Fruit fly (Drosophila melanogaster): ENCODE measurements around the gene plh.

The plh gene

dm6 chr3R:4980069-4980797 is 30.6 kb downstream of the plh start (continued):
- TF ChIP-seq CG15479 (GFP tag; optimal IDR thresholded peaks at IDR 0.05) (peak; percentile 8), nau (GFP tag; optimal IDR thresholded peaks at IDR 0.05) (no peak), D19A (tag; optimal IDR thresholded peaks at IDR 0.05) (peak; percentile 46), gcm (GFP tag; optimal IDR thresholded peaks at IDR 0.05) (peak; percentile 59), oc (tag; optimal IDR thresholded peaks at IDR 0.05) (peak; percentile 95), Bdp1 (GFP tag; optimal IDR thresholded peaks at IDR 0.05) (no peak), croc (GFP tag; conservative IDR thresholded peaks at IDR 0.05) (no peak), gsb-n (tag; optimal IDR thresholded peaks at IDR 0.05) (peak; percentile 62), pzg (GFP tag; optimal IDR thresholded peaks at IDR 0.05) (no peak)

DNA sequence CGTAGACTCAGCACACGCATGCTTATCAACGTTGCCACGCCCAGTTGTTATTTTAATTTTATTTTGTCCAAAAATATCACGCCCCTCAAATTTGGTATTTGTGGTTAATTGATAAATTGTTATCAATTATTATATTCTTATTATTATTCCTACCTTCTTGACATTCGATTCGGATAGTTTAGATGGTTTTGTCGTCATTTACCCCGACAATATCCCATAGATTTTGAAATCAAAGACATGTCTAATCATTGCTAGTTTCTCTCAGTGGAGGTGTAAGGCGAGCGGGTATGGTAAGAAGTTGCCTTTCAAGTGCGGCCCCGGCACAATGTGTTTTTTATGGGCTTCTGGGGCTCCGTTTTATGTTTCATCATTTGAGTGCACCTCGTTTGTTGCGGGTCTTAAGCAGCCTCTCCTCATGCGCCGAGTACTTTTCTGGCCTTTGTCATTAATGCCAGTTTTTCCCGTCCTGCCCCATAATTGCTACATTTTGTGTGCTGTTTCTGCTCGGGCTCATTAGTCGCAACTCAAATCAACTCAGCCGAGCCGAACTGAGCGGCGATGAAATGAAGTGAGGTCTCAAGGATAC is 31.6 kb downstream of the plh start:
- TF ChIP-seq CG7556 (GFP tag; optimal IDR thresholded peaks at IDR 0.05) (peak; percentile 5), Meics (GFP tag; optimal IDR thresholded peaks at IDR 0.05) (peak; percentile 15), dmrt99B (tag; optimal IDR thresholded peaks at IDR 0.05) (peak; percentile 6), CG3065 (GFP tag; optimal IDR thresholded peaks at IDR 0.05) (peak; percentile 39), CG15073 (GFP tag; optimal IDR thresholded peaks at IDR 0.05) (no peak), CG12391 (tag; optimal IDR thresholded peaks at IDR 0.05) (peak; percentile 31), gcm (GFP tag; optimal IDR thresholded peaks at IDR 0.05) (peak; percentile 33), twi (tag; optimal IDR thresholded peaks at IDR 0.05) (peak; percentile 81), Ptx1 (GFP tag; IDR thresholded peaks at IDR 0.05) (0 out of 2 replicates have a peak, but pooled peaks have one; percentile 15), D (optimal IDR thresholded peaks at IDR 0.05) (no peak), D (GFP tag; optimal IDR thresholded peaks at IDR 0.05) (peak; percentile 10), Atf-2 (GFP tag; optimal IDR thresholded peaks at IDR 0.05) (no peak), CG9609 (GFP tag; optimal IDR thresholded peaks at IDR 0.05) (no peak), dmrt11E (tag; optimal IDR thresholded peaks at IDR 0.05) (peak; percentile 40), ci (GFP tag; IDR thresholded peaks at IDR 0.05) (0 out of 3 replicates have a peak, but pooled peaks have one; percentile 12), mld (GFP tag; IDR thresholded peaks at IDR 0.05; ENCODE audit: partially characterized antibody) (no peak), sna (GFP tag; IDR thresholded peaks at IDR 0.05; ENCODE audit: partially characterized antibody) (no peak), bigmax (GFP tag; optimal IDR thresholded peaks at IDR 0.05) (no peak), BtbVII (GFP tag; optimal IDR thresholded peaks at IDR 0.05) (no peak), CG1603 (tag; optimal IDR thresholded peaks at IDR 0.05) (peak; percentile 35), lbe (GFP tag; optimal IDR thresholded peaks at IDR 0.05) (no peak), bbx (GFP tag; IDR thresholded peaks at IDR 0.05; ENCODE audit: partially characterized antibody) (no peak), Sox100B (GFP tag; optimal IDR thresholded peaks at IDR 0.05) (peak; percentile 2), Ssrp (tag; optimal IDR thresholded peaks at IDR 0.05) (peak; percentile 6), chinmo (GFP tag; IDR thresholded peaks at IDR 0.05; ENCODE audit: partially characterized antibody) (no peak), z (GFP tag; IDR thresholded peaks at IDR 0.05) (0 out of 3 replicates have a peak, but pooled peaks have one; percentile 32), Ets65A (GFP tag) (peak; percentile 85), Sox102F (GFP tag; optimal IDR thresholded peaks at IDR 0.05) (peak; percentile 14), CG10979 (tag; optimal IDR thresholded peaks at IDR 0.05) (peak; percentile 32), GATAe (GFP tag; conservative IDR thresholded peaks at IDR 0.05) (no peak), Doc2 (GFP tag; IDR thresholded peaks at IDR 0.05) (no peak), Stat92E (GFP tag; optimal IDR thresholded peaks at IDR 0.05) (peak in 1 of 3 experiments; percentile 1), MTF-1 (GFP tag; optimal IDR thresholded peaks at IDR 0.05; ENCODE audit: borderline replicate concordance) (no peak), CG4730 (GFP tag; IDR thresholded peaks at IDR 0.05) (0 out of 2 replicates have a peak, but pooled peaks have one; percentile 18), Elba2 (GFP tag; optimal IDR thresholded peaks at IDR 0.05) (no peak), inv (GFP tag; IDR thresholded peaks at IDR 0.05; ENCODE audit: partially characterized antibody) (no peak), CG8089 (GFP tag; optimal IDR thresholded peaks at IDR 0.05) (no peak), Hr3 (GFP tag; optimal IDR thresholded peaks at IDR 0.05) (no peak)
